Fruit fly (Drosophila melanogaster): Measurements from ENCODE around the gene Rpp30.

dm6 chr2L:299038-299437, 46.9 kb upstream of the Rpp30 start:
- TF ChIP-seq CG7368 (GFP tag; optimal IDR thresholded peaks at IDR 0.05) (no peak), fkh (GFP tag; optimal IDR thresholded peaks at IDR 0.05) (no peak), CG15336 (GFP tag; IDR thresholded peaks at IDR 0.05) (no peak), eg (GFP tag; IDR thresholded peaks at IDR 0.05) (no peak), ss (GFP tag; optimal IDR thresholded peaks at IDR 0.05) (no peak)
